Fruit fly (Drosophila melanogaster) whole organism, prepupa: Measurements from ENCODE around the gene CG34303.

ENCODE experiments used
- Blimp-1 ChIP-seq: fragments of 200-800 bp; sonication (Bioruptor generic); optimal IDR thresholded peaks from 3 replicates; lab custom pipeline; 2017; ENCODE audit warnings: missing biosample characterization, missing genetic modification characterization, mild to moderate bottlenecking, moderate library complexity, missing genetic modification reagents
- CG10631 ChIP-seq: fragments of 200-800 bp; sonication (Bioruptor generic); optimal IDR thresholded peaks from 2 replicates; lab custom pipeline; 2016; ENCODE audit warnings: missing biosample characterization, missing genetic modification characterization
- CG10669 ChIP-seq: fragments of 200-800 bp; sonication (Bioruptor generic); optimal IDR thresholded peaks from 3 replicates; lab custom pipeline; 2018; ENCODE audit warnings: missing biosample characterization, mild to moderate bottlenecking, missing genetic modification characterization, moderate library complexity
- CG11294 ChIP-seq: fragments of 200-800 bp; sonication (Bioruptor generic); IDR thresholded peaks from 2 replicates; pipeline ENCODE4 v1.3.6; 2022; ENCODE audit warnings: missing biosample characterization, missing genetic modification characterization
- CG11762 ChIP-seq: fragments of 200-800 bp; sonication (Bioruptor generic); optimal IDR thresholded peaks from 3 replicates; lab custom pipeline; 2016; ENCODE audit warnings: missing biosample characterization, missing genetic modification characterization; ENCODE audit not compliant: insufficient read depth
- CG11902 ChIP-seq: fragments of 200-800 bp; sonication (Bioruptor generic); optimal IDR thresholded peaks from 3 replicates; lab custom pipeline; 2016; ENCODE audit warnings: missing biosample characterization, missing genetic modification characterization
- CG3032 ChIP-seq: fragments of 200-800 bp; optimal IDR thresholded peaks from 2 replicates; lab custom pipeline; 2019; ENCODE audit warnings: missing biosample characterization, mild to moderate bottlenecking, missing genetic modification characterization, moderate library complexity
- CG31627 ChIP-seq: fragments of 200-800 bp; sonication (Bioruptor generic); optimal IDR thresholded peaks from 3 replicates; lab custom pipeline; 2016; ENCODE audit warnings: missing biosample characterization, missing genetic modification characterization
- CG32006 ChIP-seq: fragments of 200-800 bp; sonication (Bioruptor generic); optimal IDR thresholded peaks from 3 replicates; lab custom pipeline; 2017; ENCODE audit warnings: missing biosample characterization, mild to moderate bottlenecking, missing genetic modification characterization
- CG34406 ChIP-seq: fragments of 200-800 bp; sonication (Bioruptor generic); optimal IDR thresholded peaks from 3 replicates; lab custom pipeline; 2016; ENCODE audit warnings: missing biosample characterization, missing genetic modification characterization
- CG3919 ChIP-seq: fragments of 200-800 bp; sonication (Bioruptor generic); optimal IDR thresholded peaks from 3 replicates; lab custom pipeline; 2016; ENCODE audit warnings: missing biosample characterization, missing genetic modification characterization
- CG6163 ChIP-seq: fragments of 200-800 bp; sonication (Bioruptor generic); IDR thresholded peaks from 3 replicates; pipeline ENCODE4 v1.3.6; 2022; ENCODE audit warnings: missing biosample characterization, missing genetic modification characterization
- CG6276 ChIP-seq: fragments of 200-800 bp; sonication (Bioruptor generic); optimal IDR thresholded peaks from 2 replicates; lab custom pipeline; 2017; ENCODE audit warnings: missing biosample characterization, mild to moderate bottlenecking, missing genetic modification characterization
- CG6792 ChIP-seq: fragments of 200-800 bp; sonication (Bioruptor generic); optimal IDR thresholded peaks from 3 replicates; lab custom pipeline; 2016; ENCODE audit warnings: missing biosample characterization, missing genetic modification characterization
- CG6854 ChIP-seq: fragments of 200-800 bp; sonication (Bioruptor generic); optimal IDR thresholded peaks from 2 replicates; lab custom pipeline; 2017; ENCODE audit warnings: missing biosample characterization, mild to moderate bottlenecking, missing genetic modification characterization
- CG8119 ChIP-seq: fragments of 200-800 bp; sonication (Bioruptor generic); IDR thresholded peaks from 3 replicates; pipeline ENCODE4 v1.3.6; 2022; ENCODE audit warnings: missing biosample characterization, missing genetic modification characterization
- CG8319 ChIP-seq: fragments of 200-800 bp; sonication (Bioruptor generic); optimal IDR thresholded peaks from 3 replicates; lab custom pipeline; 2016; ENCODE audit warnings: missing biosample characterization, missing genetic modification characterization
- CG8632 ChIP-seq: fragments of 200-800 bp; sonication (Bioruptor generic); optimal IDR thresholded peaks from 3 replicates; lab custom pipeline; 2016; ENCODE audit warnings: missing biosample characterization, missing genetic modification characterization
- CG9139 ChIP-seq: fragments of 200-800 bp; sonication (Bioruptor generic); optimal IDR thresholded peaks from 3 replicates; lab custom pipeline; 2017; ENCODE audit warnings: missing biosample characterization, mild to moderate bottlenecking, missing genetic modification characterization
- Eip75B ChIP-seq: fragments of 200-800 bp; sonication (Bioruptor generic); optimal IDR thresholded peaks from 3 replicates; lab custom pipeline; 2016; ENCODE audit warnings: missing biosample characterization, missing genetic modification characterization
- Eip78C ChIP-seq: fragments of 200-800 bp; sonication (Bioruptor generic); peaks from one replicate; lab custom pipeline; 2016; ENCODE audit warnings: missing biosample characterization, missing genetic modification characterization
- Eip93F ChIP-seq: fragments of 200-800 bp; sonication (Bioruptor generic); optimal IDR thresholded peaks from 2 replicates; lab custom pipeline; 2016; ENCODE audit warnings: missing biosample characterization, mild to moderate bottlenecking, missing genetic modification characterization
- Ets96B ChIP-seq: fragments of 200-800 bp; optimal IDR thresholded peaks from 2 replicates; lab custom pipeline; 2019; ENCODE audit warnings: missing biosample characterization, mild to moderate bottlenecking, missing genetic modification characterization, moderate library complexity
- Hr38 ChIP-seq: sonication (Bioruptor generic); optimal IDR thresholded peaks from 2 replicates; lab custom pipeline; 2016; ENCODE audit warnings: missing biosample characterization, missing genetic modification characterization
- Hr39 ChIP-seq: fragments of 200-800 bp; sonication (Bioruptor generic); optimal IDR thresholded peaks from 2 replicates; lab custom pipeline; 2016; ENCODE audit warnings: missing biosample characterization, missing genetic modification characterization
- Met ChIP-seq: fragments of 200-800 bp; sonication (Bioruptor generic); optimal IDR thresholded peaks from 3 replicates; lab custom pipeline; 2016; ENCODE audit warnings: missing biosample characterization, missing genetic modification characterization
- OdsH ChIP-seq: fragments of 200-800 bp; sonication (Bioruptor generic); optimal IDR thresholded peaks from 3 replicates; lab custom pipeline; 2016; ENCODE audit warnings: missing biosample characterization, missing genetic modification characterization
- Sox102F ChIP-seq: fragments of 200-800 bp; sonication (Bioruptor generic); optimal IDR thresholded peaks from 2 replicates; lab custom pipeline; 2016; ENCODE audit warnings: missing biosample characterization, mild to moderate bottlenecking, missing genetic modification characterization
- Sox14 ChIP-seq: fragments of 200-800 bp; sonication (Bioruptor generic); optimal IDR thresholded peaks from 3 replicates; lab custom pipeline; 2016; ENCODE audit warnings: missing biosample characterization, missing genetic modification characterization
- Sox15 ChIP-seq: fragments of 200-800 bp; sonication (Bioruptor generic); optimal IDR thresholded peaks from 3 replicates; lab custom pipeline; 2016; ENCODE audit warnings: missing biosample characterization, missing genetic modification characterization
- achi ChIP-seq: fragments of 200-800 bp; sonication (Bioruptor generic); optimal IDR thresholded peaks from 3 replicates; lab custom pipeline; 2016; ENCODE audit warnings: missing biosample characterization, missing genetic modification characterization
- acj6 ChIP-seq: fragments of 200-800 bp; sonication (Bioruptor generic); optimal IDR thresholded peaks from 3 replicates; lab custom pipeline; 2016; ENCODE audit warnings: missing biosample characterization, missing genetic modification characterization
- cyc ChIP-seq: fragments of 200-800 bp; sonication (Bioruptor generic); optimal IDR thresholded peaks from 3 replicates; lab custom pipeline; 2016; ENCODE audit warnings: missing biosample characterization, missing genetic modification characterization
- dac ChIP-seq: fragments of 200-800 bp; sonication (Bioruptor generic); optimal IDR thresholded peaks from 2 replicates; lab custom pipeline; 2017; ENCODE audit warnings: missing biosample characterization, mild to moderate bottlenecking, missing genetic modification characterization
- dsx ChIP-seq: fragments of 200-800 bp; optimal IDR thresholded peaks from 3 replicates; lab custom pipeline; 2019; ENCODE audit warnings: missing biosample characterization, mild to moderate bottlenecking, missing genetic modification characterization, moderate library complexity; ENCODE audit not compliant: poor library complexity, severe bottlenecking
- eg ChIP-seq: fragments of 200-800 bp; sonication (Bioruptor generic); IDR thresholded peaks from 3 replicates; pipeline ENCODE4 v1.3.6; 2022; ENCODE audit warnings: missing biosample characterization, missing genetic modification characterization
- esn ChIP-seq: fragments of 200-800 bp; sonication (Bioruptor generic); optimal IDR thresholded peaks from 2 replicates; lab custom pipeline; 2016; ENCODE audit warnings: missing biosample characterization, mild to moderate bottlenecking, missing genetic modification characterization, moderate library complexity
- fd85E ChIP-seq: fragments of 200-800 bp; sonication (Bioruptor generic); optimal IDR thresholded peaks from 3 replicates; lab custom pipeline; 2016; ENCODE audit warnings: missing biosample characterization, missing genetic modification characterization
- fkh ChIP-seq: fragments of 200-800 bp; sonication (Bioruptor generic); optimal IDR thresholded peaks from 3 replicates; lab custom pipeline; 2017; ENCODE audit warnings: missing biosample characterization, mild to moderate bottlenecking, missing genetic modification characterization, moderate library complexity
- lz ChIP-seq: fragments of 200-800 bp; sonication (Bioruptor generic); optimal IDR thresholded peaks from 3 replicates; lab custom pipeline; 2016; ENCODE audit warnings: missing biosample characterization, missing genetic modification characterization
- net ChIP-seq: fragments of 200-800 bp; sonication (Bioruptor generic); optimal IDR thresholded peaks from 3 replicates; lab custom pipeline; 2016; ENCODE audit warnings: missing biosample characterization, missing genetic modification characterization
- salr ChIP-seq, 2 experiments: fragments of 200-800 bp; sonication (Bioruptor generic); optimal IDR thresholded peaks; 3 replicates each; lab custom pipeline; 2016 to 2018; ENCODE audit warnings: missing biosample characterization in 2 of 2, missing genetic modification characterization in 2 of 2, mild to moderate bottlenecking in 1 of 2
- svp ChIP-seq: fragments of 200-800 bp; sonication (Bioruptor generic); peaks from one replicate; lab custom pipeline; 2016; ENCODE audit warnings: missing biosample characterization, missing genetic modification characterization
- vri ChIP-seq: fragments of 200-800 bp; sonication (Bioruptor generic); optimal IDR thresholded peaks from 3 replicates; lab custom pipeline; 2016; ENCODE audit warnings: missing biosample characterization, mild to moderate bottlenecking, missing genetic modification characterization

The CG34303 gene

DNA sequence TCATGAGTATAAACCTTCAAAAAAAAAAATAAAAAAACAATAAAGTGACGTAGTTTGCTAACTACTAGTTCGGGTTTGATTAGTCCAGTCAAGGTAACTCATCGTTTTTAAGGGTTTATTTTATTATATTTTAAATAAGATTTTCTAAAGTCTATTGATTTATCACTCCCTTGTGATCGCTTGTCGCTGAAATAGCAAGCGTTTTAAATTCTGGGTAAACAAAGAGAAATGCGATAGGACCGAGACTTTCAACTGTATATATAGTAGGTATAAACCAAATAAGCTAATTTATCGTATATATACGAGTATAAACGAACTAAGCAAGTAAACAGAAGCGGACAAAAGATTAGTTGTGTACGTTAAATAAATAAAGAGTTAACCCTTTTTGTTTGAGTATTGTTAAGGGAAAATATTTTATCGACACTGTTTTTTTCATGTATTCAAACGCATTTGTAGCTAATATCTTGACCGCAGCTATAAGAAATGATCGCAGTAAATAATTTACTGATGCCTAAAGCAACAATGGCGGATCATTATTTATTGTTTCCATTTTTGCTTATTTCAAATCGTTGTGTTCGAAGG, 16.9 kb upstream of the CG34303 start (continued):
- TF ChIP-seq CG6163 (GFP tag; lab: Robert Waterston, UW) (peak; percentile 25; the same call in 1 of the 3 replicates), CG11762 (GFP tag; lab: Kevin White, UChicago) (no peak), Sox15 (peak; percentile 22), acj6 (GFP tag; lab: Kevin White, UChicago) (peak; percentile 61), Ets96B (tag; lab: Kevin White, UChicago) (peak; percentile 3), dsx (no peak), fd85E (GFP tag; lab: Kevin White, UChicago) (peak; percentile 25), Hr39 (GFP tag; lab: Kevin White, UChicago) (peak; percentile 73)

DNA sequence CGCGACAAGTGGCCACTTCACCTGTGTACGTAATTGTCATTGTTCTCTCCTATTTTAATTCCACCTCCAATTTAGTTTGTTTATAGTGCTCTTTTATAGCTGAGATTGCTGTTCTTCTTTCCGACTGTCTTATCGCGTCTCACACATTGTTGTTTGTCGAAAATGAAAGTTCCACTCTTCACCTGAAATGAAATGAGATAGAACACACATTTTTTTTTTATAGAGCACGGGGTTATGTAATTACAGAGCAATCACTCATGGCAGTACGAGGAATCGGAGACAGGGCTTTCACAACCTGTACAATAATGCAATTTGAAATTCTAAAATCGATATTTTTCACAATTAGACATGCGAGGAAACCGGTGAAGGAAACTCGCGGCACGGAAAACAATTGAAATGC, 15.6 kb upstream of the CG34303 start:
- peak; percentile 14 for TF ChIP-seq fkh (GFP tag; lab: Kevin White, UChicago)
- TF ChIP-seq OdsH (GFP tag; lab: Kevin White, UChicago) = no peak

DNA sequence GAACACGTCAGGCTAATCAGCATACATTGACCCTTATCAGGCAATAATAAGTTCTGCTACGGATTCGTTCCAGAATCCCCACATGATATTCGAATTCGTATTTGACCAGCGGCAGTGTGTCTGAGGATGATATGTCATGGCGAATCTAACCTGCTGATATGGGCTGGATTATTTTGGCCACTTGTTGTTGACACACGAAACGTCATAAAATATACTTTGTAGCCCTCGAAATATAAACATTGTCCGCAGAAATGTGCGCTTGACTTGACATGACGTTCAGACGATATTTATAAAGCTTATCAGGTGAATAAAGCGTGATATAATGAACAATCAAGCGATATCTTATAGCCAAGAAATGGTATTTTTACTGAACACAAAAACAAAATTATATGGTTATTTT, 14.7 kb upstream of the CG34303 start:
- TF ChIP-seq CG34406 (GFP tag; lab: Kevin White, UChicago) (no peak), salr (GFP tag; optimal IDR thresholded peaks at IDR 0.05; lab: Kevin White, UChicago) (no peak), Sox102F (peak; percentile 41), CG6792 (GFP tag; lab: Kevin White, UChicago) (no peak), svp (no peak), CG3919 (no peak), Eip78C (GFP tag; lab: Kevin White, UChicago) (no peak), fd85E (GFP tag; lab: Kevin White, UChicago) (no peak), CG6276 (no peak), CG3032 (tag; lab: Kevin White, UChicago) (no peak), CG8319 (GFP tag; lab: Kevin White, UChicago) (no peak), CG10669 (GFP tag; lab: Kevin White, UChicago) (no peak), CG8632 (no peak), Ets96B (tag; lab: Kevin White, UChicago) (no peak), CG11762 (GFP tag; lab: Kevin White, UChicago) (no peak), Met (no peak), OdsH (GFP tag; lab: Kevin White, UChicago) (no peak), CG6854 (peak; percentile 17), achi (GFP tag; lab: Kevin White, UChicago) (no peak), CG8119 (GFP tag; lab: Robert Waterston, UW) (no peak), Sox14 (no peak), CG9139 (no peak), CG11294 (GFP tag; lab: Robert Waterston, UW) (no peak), dac (GFP tag; lab: Kevin White, UChicago) (no peak), fkh (GFP tag; lab: Kevin White, UChicago) (no peak), CG31627 (no peak), Blimp-1 (GFP tag; lab: Kevin White, UChicago) (no peak), vri (GFP tag; lab: Kevin White, UChicago) (peak; percentile 79), cyc (no peak), Eip93F (GFP tag; lab: Kevin White, UChicago) (no peak), eg (GFP tag; lab: Robert Waterston, UW) (no peak), esn (GFP tag; lab: Kevin White, UChicago) (peak; percentile 38)

DNA sequence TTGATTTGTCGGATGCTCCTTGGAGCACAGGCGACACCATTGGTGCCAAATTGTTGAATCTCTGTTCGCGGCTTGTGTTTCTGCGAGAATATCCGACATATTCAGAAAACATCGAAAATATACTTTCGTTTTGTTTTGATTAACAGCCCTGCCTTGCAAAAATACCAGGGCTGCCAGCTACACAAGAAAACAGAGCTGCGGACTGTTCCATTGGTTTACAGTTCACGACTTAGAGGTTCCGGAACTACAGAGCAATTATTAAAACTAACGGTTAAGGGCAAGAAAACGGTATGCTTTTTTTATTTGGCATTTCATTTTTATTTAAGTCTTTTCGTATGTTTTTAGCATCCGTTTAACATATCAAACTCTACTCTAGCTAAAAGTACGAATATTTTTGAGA, 9.5 kb upstream of the CG34303 start, which contains the start of gene CG6254:
TSS of gene CG6254 (minus strand) at position 169 of the 400 bp plus-strand sequence.
- TF ChIP-seq dsx (no peak), Sox15 (no peak), CG10631 (GFP tag; lab: Kevin White, UChicago) (no peak), CG8632 (no peak), CG3032 (tag; lab: Kevin White, UChicago) (no peak), cyc (no peak), CG11902 (GFP tag; lab: Kevin White, UChicago) (peak; percentile 7), Hr38 (GFP tag; lab: Kevin White, UChicago) (no peak), lz (GFP tag; lab: Kevin White, UChicago) (peak; percentile 26), CG11294 (GFP tag; lab: Robert Waterston, UW) (no peak), fkh (GFP tag; lab: Kevin White, UChicago) (no peak), esn (GFP tag; lab: Kevin White, UChicago) (peak; percentile 52), CG31627 (peak; percentile 43), CG9139 (no peak), Sox102F (no peak), CG11762 (GFP tag; lab: Kevin White, UChicago) (no peak), Blimp-1 (GFP tag; lab: Kevin White, UChicago) (peak; percentile 42), CG32006 (GFP tag; lab: Kevin White, UChicago) (no peak), fd85E (GFP tag; lab: Kevin White, UChicago) (no peak), Sox14 (peak; percentile 65), CG3919 (no peak), Eip75B (GFP tag; lab: Kevin White, UChicago) (no peak), net (GFP tag; lab: Kevin White, UChicago) (no peak), Hr39 (GFP tag; lab: Kevin White, UChicago) (peak; percentile 47)
